Worm (Caenorhabditis elegans): ENCODE data around the gene glt-3.
A peak's percentile ranks its signal among the peaks of the same experiment; 100 is the strongest.

Gene glt-3

DNA sequence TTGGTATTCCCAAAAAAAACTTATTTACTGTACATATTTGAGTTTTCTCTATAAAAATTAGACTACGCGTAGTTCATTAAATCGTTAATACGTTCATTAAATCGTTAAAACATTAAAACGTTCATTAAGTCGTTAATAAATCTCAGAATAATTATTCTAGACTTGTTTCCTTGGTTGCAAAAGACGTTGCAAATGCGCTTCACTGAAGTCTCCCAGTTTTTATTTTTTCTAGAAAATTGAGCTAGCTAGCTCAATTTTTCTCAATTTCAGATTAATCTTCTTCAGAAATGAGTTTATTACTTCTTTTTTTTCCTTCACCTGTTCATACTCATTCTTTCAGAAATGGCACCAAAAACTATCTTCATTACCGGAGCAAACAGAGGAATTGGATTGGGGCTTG lies 14.9 kb downstream of the glt-3 start:
- TF ChIP-seq madf-8 (GFP tag; conservative IDR thresholded peaks at IDR 0.05) (peak; percentile 60), gei-17 (GFP tag; optimal IDR thresholded peaks at IDR 0.05) (no peak), madf-6 (GFP tag; IDR thresholded peaks at IDR 0.05) (peak; percentile 76), attf-5 (GFP tag; optimal IDR thresholded peaks at IDR 0.05) (no peak), lir-1 (GFP tag; conservative IDR thresholded peaks at IDR 0.05) (no peak)

DNA sequence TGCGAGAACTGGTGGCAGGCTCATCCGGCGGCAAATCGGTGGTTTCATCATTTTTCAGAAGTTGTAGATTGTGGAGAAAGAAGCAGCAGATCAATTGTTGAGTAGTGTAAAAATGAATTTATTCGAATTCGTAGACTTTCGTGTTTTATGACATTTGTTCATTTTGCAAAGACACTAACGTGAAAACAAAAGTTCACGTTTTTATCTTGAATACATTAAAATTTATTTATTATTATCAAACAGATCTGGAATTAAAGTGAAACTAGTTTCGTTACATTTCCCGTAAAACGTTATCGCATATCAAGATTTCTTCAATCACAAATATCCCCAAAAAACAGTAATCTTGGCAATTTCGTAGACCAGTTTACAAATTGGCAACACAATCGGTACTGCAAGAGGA lies 16.8 kb downstream of the glt-3 start, which contains the start of gene T14G10.8:
Gene T14G10.8, minus strand, starts transcription at position 101 of the 400 bp plus-strand sequence.
- TF ChIP-seq him-1 (tag; optimal IDR thresholded peaks at IDR 0.05) (no peak), atf-7 (tag; optimal IDR thresholded peaks at IDR 0.05) (no peak), pbrm-1 (GFP tag; IDR thresholded peaks at IDR 0.05) (no peak), chd-7 (tag; optimal IDR thresholded peaks at IDR 0.05) (no peak), lin-40 (tag; optimal IDR thresholded peaks at IDR 0.05) (no peak), ekl-4 (GFP tag; IDR thresholded peaks at IDR 0.05) (no peak), let-526 (GFP tag; IDR thresholded peaks at IDR 0.05) (no peak), Y56A3A.18 (GFP tag; IDR thresholded peaks at IDR 0.05) (no peak), pha-4 (tag; optimal IDR thresholded peaks at IDR 0.05) (no peak), let-607 (tag; optimal IDR thresholded peaks at IDR 0.05) (no peak), F37B4.10 (GFP tag; IDR thresholded peaks at IDR 0.05) (no peak), lir-1 (GFP tag; conservative IDR thresholded peaks at IDR 0.05) (no peak), aptf-3 (GFP tag; IDR thresholded peaks at IDR 0.05) (no peak), tbx-9 (tag; optimal IDR thresholded peaks at IDR 0.05; ENCODE audit: borderline replicate concordance) (no peak), dox-1 (GFP tag; IDR thresholded peaks at IDR 0.05) (no peak)

DNA sequence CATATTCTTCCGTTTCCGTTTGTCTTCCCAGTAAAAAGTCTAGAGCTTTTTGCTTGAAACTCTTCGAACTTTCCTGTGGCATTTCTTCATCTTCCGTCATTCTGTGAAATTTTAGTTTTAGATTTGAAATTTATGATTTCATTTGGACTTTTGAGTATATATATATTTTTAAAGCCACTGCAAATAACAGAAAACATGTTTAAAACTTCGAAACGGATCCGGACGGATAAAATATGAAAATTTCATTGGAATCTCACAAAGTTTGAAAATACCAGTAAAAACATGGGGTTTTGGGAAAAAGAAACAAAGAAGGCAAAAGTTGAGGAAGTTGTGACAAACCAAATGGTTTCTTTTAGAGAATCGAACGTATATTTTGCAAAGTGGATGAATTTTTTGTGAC lies 18.9 kb downstream of the glt-3 start, which contains the start of gene pigs-1:
Gene pigs-1, minus strand, starts transcription at position 101 of the 400 bp plus-strand sequence.
- TF ChIP-seq ztf-28 (GFP tag; IDR thresholded peaks at IDR 0.05) (no peak), pha-4 (tag; optimal IDR thresholded peaks at IDR 0.05) (no peak), nhr-27 (tag; optimal IDR thresholded peaks at IDR 0.05) (no peak), hlh-12 (tag; optimal IDR thresholded peaks at IDR 0.05) (no peak), C06A6.2 (GFP tag; conservative IDR thresholded peaks at IDR 0.05) (no peak)

DNA sequence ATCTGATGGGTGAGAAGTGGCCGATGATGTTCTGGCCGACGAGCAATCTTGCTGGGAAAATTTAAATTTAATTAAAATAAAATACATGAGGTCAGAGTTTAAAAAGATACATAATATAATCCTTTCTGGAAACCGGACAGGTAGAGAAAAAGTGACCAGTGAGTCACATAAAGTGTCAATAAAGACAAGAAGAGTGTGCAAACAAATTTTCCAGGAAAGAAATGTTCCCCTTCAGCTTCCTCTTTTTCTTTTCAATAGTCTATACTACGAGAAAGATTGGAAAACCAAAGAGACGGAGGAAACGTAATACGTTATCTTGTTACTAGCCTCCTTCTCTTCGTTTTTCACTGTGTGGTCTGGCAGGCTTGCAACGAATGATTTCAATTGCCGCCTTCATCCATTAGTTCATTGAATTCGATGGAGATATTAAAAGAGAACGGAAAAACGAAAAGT lies 20.5 kb downstream of the glt-3 start, which contains the start of gene tsp-12:
Gene tsp-12, minus strand, starts transcription at position 51 of the 453 bp plus-strand sequence.
- TF ChIP-seq egl-44 (GFP tag; IDR thresholded peaks at IDR 0.05): no peak

DNA sequence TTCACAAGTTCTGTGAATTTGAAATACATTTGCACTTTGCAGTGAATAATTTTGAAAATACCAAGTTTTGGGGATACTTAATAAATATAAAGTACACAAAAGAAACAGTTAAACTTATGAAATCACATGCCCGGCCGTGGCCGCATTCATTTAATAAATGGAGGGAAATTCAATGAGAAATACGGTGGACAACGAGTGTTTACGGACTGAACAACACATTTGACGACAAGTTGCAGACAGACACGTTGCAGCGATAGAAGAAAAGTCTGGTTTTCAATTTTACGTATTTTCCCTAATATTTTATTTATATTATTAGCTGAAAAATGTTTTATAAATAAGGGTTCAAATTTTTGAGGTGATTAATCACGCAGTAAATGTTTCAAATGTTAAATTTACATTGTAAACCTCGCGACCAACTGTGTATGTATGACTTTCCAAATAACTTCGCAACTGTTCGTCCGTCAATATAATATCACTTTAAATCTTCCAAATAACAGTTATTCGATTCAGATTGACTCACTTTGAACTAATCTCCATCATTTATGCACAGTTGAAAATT lies 21.5 kb downstream of the glt-3 start, which contains the start of gene copg-1:
Gene copg-1, plus strand, starts transcription at position 509 of the 559 bp plus-strand sequence.
- TF ChIP-seq aptf-3 (GFP tag; IDR thresholded peaks at IDR 0.05): no peak
- TF ChIP-seq fkh-3 (tag; optimal IDR thresholded peaks at IDR 0.05): no peak
- TF ChIP-seq zfh-2 (GFP tag; conservative IDR thresholded peaks at IDR 0.05): no peak
- no peak for TF ChIP-seq T07F8.4 (tag; optimal IDR thresholded peaks at IDR 0.05)
- TF ChIP-seq cebp-1 (GFP tag; IDR thresholded peaks at IDR 0.05): no peak
- peak; percentile 67 for TF ChIP-seq cebp-1 (tag; optimal IDR thresholded peaks at IDR 0.05)
- TF ChIP-seq B0035.1 (tag; optimal IDR thresholded peaks at IDR 0.05): no peak
- peak in 1 of 3 experiments; percentile 16 for TF ChIP-seq lin-35 (GFP tag; optimal IDR thresholded peaks at IDR 0.05)
- TF ChIP-seq ceh-58 (GFP tag; IDR thresholded peaks at IDR 0.05): no peak
- TF ChIP-seq ztf-26 (tag; optimal IDR thresholded peaks at IDR 0.05): no peak
- TF ChIP-seq unc-130 (GFP tag; optimal IDR thresholded peaks at IDR 0.05): no peak
- TF ChIP-seq F49E8.2 (tag; optimal IDR thresholded peaks at IDR 0.05; ENCODE audit: insufficient read depth): no peak
- TF ChIP-seq tbx-9 (tag; optimal IDR thresholded peaks at IDR 0.05; ENCODE audit: borderline replicate concordance): no peak
- TF ChIP-seq lsl-1 (GFP tag; optimal IDR thresholded peaks at IDR 0.05): peak; percentile 67
- no peak for TF ChIP-seq T26A5.8 (tag; optimal IDR thresholded peaks at IDR 0.05)
- peak; percentile 56 for TF ChIP-seq efl-1 (GFP tag; optimal IDR thresholded peaks at IDR 0.05)
- no peak for TF ChIP-seq egl-18 (GFP tag; IDR thresholded peaks at IDR 0.05)
- TF ChIP-seq madf-3 (GFP tag; IDR thresholded peaks at IDR 0.05): no peak
- TF ChIP-seq F57C9.4 (tag; optimal IDR thresholded peaks at IDR 0.05): no peak
- no peak for TF ChIP-seq B0336.3 (GFP tag; IDR thresholded peaks at IDR 0.05)
- TF ChIP-seq nhr-80 (tag; optimal IDR thresholded peaks at IDR 0.05): peak; percentile 2
